Worm (Caenorhabditis elegans) whole organism, early embryonic: Measurements from ENCODE around the gene pbs-3.
"Not testable (repeated sequence)": the region's sequence is repeated elsewhere in the genome, so short reads cannot be mapped to it uniquely, and the experiment has no call there.

Source experiments
- F13C5.2 ChIP-seq: sonication (generic microtip); optimal IDR thresholded peaks from 2 replicates; lab custom pipeline; 2017; ENCODE audit warnings: mild to moderate bottlenecking, missing genetic modification characterization, inconsistent platforms, missing compliant biosample characterization
- aly-1 ChIP-seq: sonication (generic microtip); optimal IDR thresholded peaks from 2 replicates; lab custom pipeline; 2016; ENCODE audit warnings: missing genetic modification characterization, missing compliant biosample characterization
- ama-1 ChIP-seq: fragments of 150-350 bp; optimal IDR thresholded peaks from 2 replicates; lab custom pipeline; 2014
- ceh-36 ChIP-seq: sonication (generic microtip); optimal IDR thresholded peaks from 2 replicates; lab custom pipeline; 2016; ENCODE audit warnings: missing genetic modification characterization, inconsistent platforms, missing compliant biosample characterization
- ets-7 ChIP-seq: sonication (generic microtip); optimal IDR thresholded peaks from 2 replicates; lab custom pipeline; 2016; ENCODE audit warnings: missing genotype, missing genetic modification characterization, missing compliant biosample characterization
- flt-1 ChIP-seq: fragments of 200-800 bp; sonication (Bioruptor generic); IDR thresholded peaks from 2 replicates; pipeline ENCODE4 v1.3.6; 2022; ENCODE audit warnings: missing genetic modification characterization, missing compliant biosample characterization
- hmbx-1 ChIP-seq: sonication (generic microtip); optimal IDR thresholded peaks from 2 replicates; lab custom pipeline; 2016; ENCODE audit warnings: mild to moderate bottlenecking, missing genetic modification characterization, missing compliant biosample characterization
- hnd-1 ChIP-seq: sonication (generic microtip); optimal IDR thresholded peaks from 2 replicates; lab custom pipeline; 2016; ENCODE audit warnings: missing genetic modification characterization, missing compliant biosample characterization
- pes-1 ChIP-seq: fragments of 200-800 bp; sonication (Bioruptor generic); IDR thresholded peaks from 2 replicates; pipeline ENCODE4 v1.3.6; 2022; ENCODE audit warnings: missing genetic modification reagents, missing genetic modification characterization, missing compliant biosample characterization
- sea-1 ChIP-seq: fragments of 200-800 bp; sonication (Bioruptor generic); conservative IDR thresholded peaks from 2 replicates; pipeline ENCODE4 v1.3.6; 2022; ENCODE audit warnings: missing genetic modification characterization, missing compliant biosample characterization
- tbx-11 ChIP-seq: fragments of 200-800 bp; sonication (Bioruptor generic); IDR thresholded peaks from 2 replicates; pipeline ENCODE4 v1.3.6; 2022; ENCODE audit warnings: missing genetic modification characterization, missing compliant biosample characterization
- tra-4 ChIP-seq: sonication (generic microtip); optimal IDR thresholded peaks from 2 replicates; lab custom pipeline; 2017; ENCODE audit warnings: missing genetic modification characterization, missing compliant biosample characterization

DNA sequence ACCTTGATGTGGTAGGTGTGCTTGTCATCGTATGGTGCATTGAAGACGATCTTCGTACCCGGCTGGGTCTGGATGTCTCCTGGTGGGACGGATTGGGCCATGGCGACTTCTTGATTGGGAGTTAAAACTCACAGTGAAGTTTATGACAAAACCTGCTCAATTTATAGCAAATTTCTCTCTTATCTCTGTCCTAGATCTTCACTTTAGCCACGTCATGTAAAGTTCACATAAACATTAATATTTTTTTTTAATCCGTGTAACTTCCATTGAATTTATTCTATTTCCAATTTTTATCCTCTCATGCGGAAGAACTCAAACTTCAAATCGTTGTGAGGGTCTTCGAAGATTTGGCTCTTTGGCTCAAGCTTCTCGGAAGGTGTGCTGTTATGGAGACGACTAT is 38.8 kb downstream of the pbs-3 start, which contains the start of gene msp-31:
- TF ChIP-seq ama-1 (lab: Kevin White, UChicago); F13C5.2; ets-7 (tag; lab: Kevin White, UChicago); aly-1 (tag; lab: Kevin White, UChicago); flt-1 (GFP tag; lab: Robert Waterston, UW); tra-4; pes-1 (GFP tag; lab: Robert Waterston, UW); tbx-11 (GFP tag; lab: Robert Waterston, UW); hnd-1 (tag; lab: Kevin White, UChicago); hmbx-1 (tag; lab: Kevin White, UChicago); ceh-36; sea-1 (GFP tag; lab: Robert Waterston, UW): not testable (repeated sequence)
